Worm (Caenorhabditis elegans) whole organism, L4 larva: ENCODE measurements around the gene clec-214.

ENCODE experiments used
- F10B5.3 ChIP-seq: sonication (generic microtip); optimal IDR thresholded peaks from 2 replicates; lab custom pipeline; 2016; ENCODE audit warnings: mild to moderate bottlenecking, missing genetic modification characterization, missing compliant biosample characterization
- F37D6.2 ChIP-seq: sonication (generic microtip); optimal IDR thresholded peaks from 2 replicates; lab custom pipeline; 2016; ENCODE audit warnings: mild to moderate bottlenecking, missing genetic modification characterization, missing compliant biosample characterization
- R02D3.7 ChIP-seq: fragments of 150-350 bp; sonication (generic microtip); optimal IDR thresholded peaks from 3 replicates; lab custom pipeline; 2014; ENCODE audit warnings: missing biosample characterization, missing genetic modification characterization
- T20F7.1 ChIP-seq: fragments of 200-800 bp; sonication (Bioruptor generic); optimal IDR thresholded peaks from 2 replicates; lab custom pipeline; 2018; ENCODE audit warnings: mild to moderate bottlenecking, missing genetic modification characterization, missing compliant biosample characterization
- ZK337.2 ChIP-seq: fragments of 200-800 bp; sonication (Bioruptor generic); IDR thresholded peaks from 2 replicates; pipeline ENCODE4 v1.3.6; 2022; ENCODE audit warnings: missing genetic modification reagents, missing genetic modification characterization, missing compliant biosample characterization
- aha-1 ChIP-seq: fragments of 150-350 bp; peaks from one replicate; lab custom pipeline; 2014; ENCODE audit warnings: missing biosample characterization, missing genetic modification characterization
- attf-4 ChIP-seq: sonication (generic microtip); optimal IDR thresholded peaks from 3 replicates; lab custom pipeline; 2017; ENCODE audit warnings: missing biosample characterization, missing genetic modification characterization
- ceh-20 ChIP-seq: fragments of 200-800 bp; sonication (Bioruptor generic); IDR thresholded peaks from 2 replicates; pipeline ENCODE4 v1.3.6; 2022; ENCODE audit warnings: missing genetic modification reagents, missing genetic modification characterization, missing compliant biosample characterization
- ces-1 ChIP-seq: fragments of 150-350 bp; sonication (generic microtip); optimal IDR thresholded peaks from 4 replicates; lab custom pipeline; 2014; ENCODE audit warnings: missing biosample characterization, missing genetic modification reagents, missing genetic modification characterization
- cey-2 ChIP-seq: sonication (generic microtip); optimal IDR thresholded peaks from 3 replicates; lab custom pipeline; 2017; ENCODE audit warnings: missing genetic modification characterization, mild to moderate bottlenecking, missing compliant biosample characterization, antibody characterized with exemption, borderline replicate concordance; ENCODE audit not compliant: insufficient read depth
- daf-16 ChIP-seq, 3 experiments: sonication (generic microtip); optimal IDR thresholded peaks; 2 replicates each; lab custom pipeline; 2016 to 2017; ENCODE audit warnings: missing genetic modification characterization in 3 of 3, missing genetic modification reagents in 3 of 3, mild to moderate bottlenecking in 2 of 3, missing compliant biosample characterization in 2 of 3, missing biosample characterization in 1 of 3, moderate library complexity in 1 of 3
- dmd-8 ChIP-seq: fragments of 200-800 bp; sonication (Bioruptor generic); IDR thresholded peaks from 2 replicates; pipeline ENCODE4 v1.3.6; 2022; ENCODE audit warnings: missing genetic modification characterization, missing compliant biosample characterization
- dmd-9 ChIP-seq: fragments of 200-800 bp; sonication (Bioruptor generic); IDR thresholded peaks from 2 replicates; pipeline ENCODE4 v1.3.6; 2022; ENCODE audit warnings: missing genetic modification reagents, missing genetic modification characterization, missing compliant biosample characterization
- egl-43 ChIP-seq: fragments of 200-800 bp; sonication (Bioruptor generic); IDR thresholded peaks from 2 replicates; pipeline ENCODE4 v1.3.6; 2022; ENCODE audit warnings: missing genetic modification reagents, missing genetic modification characterization, missing compliant biosample characterization
- gei-8 ChIP-seq: fragments of 200-800 bp; sonication (Bioruptor generic); optimal IDR thresholded peaks from 2 replicates; lab custom pipeline; 2018; ENCODE audit warnings: mild to moderate bottlenecking, missing genetic modification characterization, missing compliant biosample characterization
- hlh-30 ChIP-seq: sonication (generic microtip); optimal IDR thresholded peaks from 2 replicates; lab custom pipeline; 2017; ENCODE audit warnings: antibody characterized with exemption, mild to moderate bottlenecking, missing genetic modification characterization, missing compliant biosample characterization; ENCODE audit not compliant: insufficient read depth
- hmg-1.1 ChIP-seq: fragments of 200-800 bp; sonication (Bioruptor generic); IDR thresholded peaks from 2 replicates; pipeline ENCODE4 v1.3.6; 2022; ENCODE audit warnings: missing genetic modification reagents, missing genetic modification characterization, missing compliant biosample characterization
- lin-1 ChIP-seq: fragments of 200-800 bp; sonication (Bioruptor generic); IDR thresholded peaks from 2 replicates; pipeline ENCODE4 v1.3.6; 2022; ENCODE audit warnings: missing genetic modification reagents, missing genetic modification characterization, missing compliant biosample characterization
- lin-15B ChIP-seq: fragments of 150-350 bp; sonication (generic microtip); optimal IDR thresholded peaks from 3 replicates; lab custom pipeline; 2014; ENCODE audit warnings: missing biosample characterization, missing genetic modification characterization
- mdl-1 ChIP-seq, 2 experiments: fragments of 150-350 bp in 1 of 2; sonication (generic microtip) in 1 of 2; optimal IDR thresholded peaks; 2 replicates each; lab custom pipeline; 2014 to 2017; ENCODE audit warnings: missing biosample characterization in 2 of 2, missing genetic modification characterization in 2 of 2
- mep-1 ChIP-seq: fragments of 150-350 bp; sonication (generic microtip); optimal IDR thresholded peaks from 3 replicates; lab custom pipeline; 2014; ENCODE audit warnings: missing biosample characterization, missing genetic modification characterization
- mxl-3 ChIP-seq: fragments of 200-800 bp; sonication (Bioruptor generic); optimal IDR thresholded peaks from 2 replicates; lab custom pipeline; 2018; ENCODE audit warnings: mild to moderate bottlenecking, missing genetic modification characterization, missing compliant biosample characterization
- nhr-11 ChIP-seq: fragments of 150-350 bp; optimal IDR thresholded peaks from 2 replicates; lab custom pipeline; 2014; ENCODE audit warnings: missing biosample characterization, missing genetic modification characterization
- nhr-237 ChIP-seq: sonication (generic microtip); optimal IDR thresholded peaks from 2 replicates; lab custom pipeline; 2017; ENCODE audit warnings: missing biosample characterization, missing genetic modification characterization
- nhr-41 ChIP-seq: fragments of 200-800 bp; sonication (Bioruptor generic); IDR thresholded peaks from 2 replicates; pipeline ENCODE4 v1.3.6; 2022; ENCODE audit warnings: missing genetic modification reagents, missing genetic modification characterization, missing compliant biosample characterization
- nhr-76 ChIP-seq: fragments of 150-350 bp; optimal IDR thresholded peaks from 2 replicates; lab custom pipeline; 2014; ENCODE audit warnings: missing biosample characterization, missing genetic modification characterization
- nhr-77 ChIP-seq: fragments of 150-350 bp; optimal IDR thresholded peaks from 2 replicates; lab custom pipeline; 2014; ENCODE audit warnings: missing biosample characterization, missing genetic modification characterization
- php-3 ChIP-seq: fragments of 200-800 bp; sonication (Bioruptor generic); IDR thresholded peaks from 2 replicates; pipeline ENCODE4 v1.3.6; 2022; ENCODE audit warnings: missing genetic modification reagents, missing genetic modification characterization, missing compliant biosample characterization
- rbr-2 ChIP-seq: sonication (generic microtip); optimal IDR thresholded peaks from 2 replicates; lab custom pipeline; 2016; ENCODE audit warnings: missing genotype, missing genetic modification characterization, missing compliant biosample characterization
- saeg-2 ChIP-seq: fragments of 200-800 bp; sonication (Bioruptor generic); IDR thresholded peaks from 2 replicates; pipeline ENCODE4 v1.3.6; 2022; ENCODE audit warnings: missing genetic modification reagents, missing genetic modification characterization, missing compliant biosample characterization
- sdz-12 ChIP-seq: fragments of 200-800 bp; sonication (Bioruptor generic); optimal IDR thresholded peaks from 2 replicates; lab custom pipeline; 2018; ENCODE audit warnings: mild to moderate bottlenecking, missing genetic modification characterization, missing compliant biosample characterization
- set-16 ChIP-seq: fragments of 200-800 bp; sonication (Bioruptor generic); IDR thresholded peaks from 2 replicates; pipeline ENCODE4 v1.3.6; 2022; ENCODE audit warnings: missing genetic modification reagents, missing genetic modification characterization, missing compliant biosample characterization
- skn-1 ChIP-seq: fragments of 150-350 bp; optimal IDR thresholded peaks from 2 replicates; lab custom pipeline; 2014; ENCODE audit warnings: missing biosample characterization, missing genetic modification characterization
- snpc-1.2 ChIP-seq: fragments of 200-800 bp; sonication (Bioruptor generic); IDR thresholded peaks from 2 replicates; pipeline ENCODE4 v1.3.6; 2022; ENCODE audit warnings: missing genetic modification reagents, missing genetic modification characterization, missing compliant biosample characterization
- snpc-4 ChIP-seq: fragments of 150-350 bp; optimal IDR thresholded peaks from 2 replicates; lab custom pipeline; 2014; ENCODE audit warnings: missing biosample characterization, missing genetic modification characterization
- tag-97 ChIP-seq: fragments of 200-800 bp; sonication (Bioruptor generic); IDR thresholded peaks from 2 replicates; pipeline ENCODE4 v1.3.6; 2022; ENCODE audit warnings: missing genetic modification characterization, missing compliant biosample characterization
- unc-62 ChIP-seq, 3 experiments: fragments of 150-350 bp in 1 of 3; sonication (generic microtip); optimal IDR thresholded peaks in 2 of 3; peaks in 1 of 3; 1 replicate in 1 of 3; 2 replicates in 2 of 3; lab custom pipeline; 2014 to 2017; ENCODE audit warnings: missing biosample characterization in 3 of 3, missing genetic modification characterization in 3 of 3, missing genetic modification reagents in 3 of 3, missing genotype in 1 of 3
- zfp-2 ChIP-seq: sonication (generic microtip); optimal IDR thresholded peaks from 2 replicates; lab custom pipeline; 2016; ENCODE audit warnings: mild to moderate bottlenecking, missing genetic modification characterization, missing compliant biosample characterization
- ztf-11 ChIP-seq: fragments of 150-350 bp; optimal IDR thresholded peaks from 2 replicates; lab custom pipeline; 2014; ENCODE audit warnings: missing biosample characterization, missing genetic modification characterization

clec-214 gene

DNA sequence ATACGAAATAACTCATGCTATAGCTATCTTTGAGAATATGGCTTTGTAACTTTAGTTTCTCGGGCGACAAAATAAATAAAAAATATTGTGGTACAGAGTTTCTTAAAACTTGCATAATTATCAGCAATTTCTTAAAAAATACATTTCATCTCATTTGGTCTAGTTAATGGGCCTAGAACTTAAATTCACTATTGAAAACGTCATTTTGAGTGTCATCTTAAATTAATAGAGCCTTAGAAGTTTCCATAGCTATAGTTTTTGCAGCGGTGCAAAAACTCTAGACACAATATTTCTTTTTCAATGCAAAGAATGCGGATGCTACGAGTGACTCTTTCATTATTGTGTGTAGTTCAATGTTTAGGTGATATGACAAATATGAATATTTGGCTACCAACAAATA, 1.9 kb downstream of the clec-214 start, which contains the start of gene clec-215:
TSS of gene clec-215 (plus strand) at position 301 of the 400 bp plus-strand sequence.
- no peak for TF ChIP-seq saeg-2
- TF ChIP-seq dmd-8 (GFP tag; lab: Robert Waterston, UW) = no peak
- no peak for TF ChIP-seq hlh-30 (tag; lab: Kevin White, UChicago)
- no peak for TF ChIP-seq mxl-3 (GFP tag; lab: Kevin White, UChicago)
- no peak for TF ChIP-seq F37D6.2 (tag; lab: Kevin White, UChicago)
- TF ChIP-seq ztf-11 (tag; lab: Kevin White, UChicago) = no peak
- TF ChIP-seq nhr-76 (tag; lab: Kevin White, UChicago) = no peak
- TF ChIP-seq F10B5.3 (tag; lab: Kevin White, UChicago) = no peak
- TF ChIP-seq lin-1 (GFP tag; lab: Robert Waterston, UW) = no peak
- no peak for TF ChIP-seq nhr-11 (tag; lab: Kevin White, UChicago)
- no peak for TF ChIP-seq cey-2 (tag; lab: Kevin White, UChicago)
- no peak for TF ChIP-seq ceh-20 (GFP tag; lab: Robert Waterston, UW)
- no peak for TF ChIP-seq mep-1 (tag; lab: Kevin White, UChicago)

ce11 chrV:7618114-7618513, 7.9 kb downstream of the clec-214 start, which contains the start of gene C50E3.15:
Gene C50E3.15, plus strand, starts transcription at chrV:7618414.
- no peak for TF ChIP-seq rbr-2 (tag; lab: Kevin White, UChicago)
- peak in 1 of 2 experiments; percentile 78 for TF ChIP-seq unc-62 (GFP tag; optimal IDR thresholded peaks at IDR 0.05 in 1 of 2; lab: Kevin White, UChicago)
- no peak for TF ChIP-seq unc-62 (tag; optimal IDR thresholded peaks at IDR 0.05; lab: Kevin White, UChicago)

ce11 chrV:7622011-7622465, 11.9 kb downstream of the clec-214 start, which contains the start of gene C50E3.12:
Gene C50E3.12, minus strand, starts transcription at chrV:7622061.
- TF ChIP-seq dmd-9 (GFP tag; lab: Robert Waterston, UW) (no peak), snpc-1.2 (GFP tag; lab: Robert Waterston, UW) (no peak), hmg-1.1 (no peak), lin-15B (tag; lab: Kevin White, UChicago) (no peak), egl-43 (GFP tag; lab: Robert Waterston, UW) (no peak), aha-1 (tag; lab: Kevin White, UChicago) (no peak), ces-1 (GFP tag; lab: Kevin White, UChicago) (no peak), sdz-12 (GFP tag; lab: Kevin White, UChicago) (no peak), zfp-2 (tag; lab: Kevin White, UChicago) (no peak), set-16 (no peak), attf-4 (tag; lab: Kevin White, UChicago) (no peak), snpc-4 (tag; lab: Kevin White, UChicago) (no peak), php-3 (GFP tag; lab: Robert Waterston, UW) (no peak), nhr-237 (tag; lab: Kevin White, UChicago) (no peak)

- no peak for TF ChIP-seq nhr-41 (GFP tag; lab: Robert Waterston, UW)
- no peak for TF ChIP-seq nhr-77
- no peak for TF ChIP-seq ZK337.2 (GFP tag; lab: Robert Waterston, UW)
- TF ChIP-seq skn-1 = no peak
- TF ChIP-seq mdl-1 (tag; optimal IDR thresholded peaks at IDR 0.05; lab: Kevin White, UChicago) = no peak
- no peak for TF ChIP-seq R02D3.7 (tag; lab: Kevin White, UChicago)
- TF ChIP-seq daf-16 (GFP tag; optimal IDR thresholded peaks at IDR 0.05; lab: Kevin White, UChicago) = no peak
- no peak for TF ChIP-seq daf-16 (tag; optimal IDR thresholded peaks at IDR 0.05; lab: Kevin White, UChicago)
- TF ChIP-seq tag-97 (GFP tag; lab: Robert Waterston, UW) = no peak
- TF ChIP-seq F37D6.2 (tag; lab: Kevin White, UChicago) = no peak
- TF ChIP-seq gei-8 = no peak
- no peak for TF ChIP-seq T20F7.1 (GFP tag; lab: Kevin White, UChicago)
These were observed 14.0 kb downstream of the clec-214 start, which contains the start of gene C50E3.13 for ce11 chrV:7624152-7624551. Gene C50E3.13, minus strand, starts transcription at chrV:7624252.
